Fruit fly (Drosophila melanogaster) whole organism, prepupa: ENCODE data around the gene CG5171.

Source experiments
- Blimp-1 ChIP-seq: fragments of 200-800 bp; sonication (Bioruptor generic); optimal IDR thresholded peaks from 3 replicates; lab custom pipeline; 2017; ENCODE audit warnings: missing biosample characterization, missing genetic modification characterization, mild to moderate bottlenecking, moderate library complexity, missing genetic modification reagents
- CG10669 ChIP-seq: fragments of 200-800 bp; sonication (Bioruptor generic); optimal IDR thresholded peaks from 3 replicates; lab custom pipeline; 2018; ENCODE audit warnings: missing biosample characterization, mild to moderate bottlenecking, missing genetic modification characterization, moderate library complexity
- CG11762 ChIP-seq: fragments of 200-800 bp; sonication (Bioruptor generic); optimal IDR thresholded peaks from 3 replicates; lab custom pipeline; 2016; ENCODE audit warnings: missing biosample characterization, missing genetic modification characterization; ENCODE audit not compliant: insufficient read depth
- CG15336 ChIP-seq: fragments of 200-800 bp; sonication (Bioruptor generic); IDR thresholded peaks from 2 replicates; pipeline ENCODE4 v1.3.6; 2022; ENCODE audit warnings: missing biosample characterization, missing genetic modification characterization
- CG1621 ChIP-seq: fragments of 200-800 bp; sonication (Bioruptor generic); optimal IDR thresholded peaks from 3 replicates; lab custom pipeline; 2018; ENCODE audit warnings: missing biosample characterization, mild to moderate bottlenecking, missing genetic modification characterization
- CG16779 ChIP-seq: fragments of 200-800 bp; sonication (Bioruptor generic); optimal IDR thresholded peaks from 3 replicates; lab custom pipeline; 2017; ENCODE audit warnings: missing biosample characterization, mild to moderate bottlenecking, missing genetic modification characterization
- CG3032 ChIP-seq: fragments of 200-800 bp; optimal IDR thresholded peaks from 2 replicates; lab custom pipeline; 2019; ENCODE audit warnings: missing biosample characterization, mild to moderate bottlenecking, missing genetic modification characterization, moderate library complexity
- CG31627 ChIP-seq: fragments of 200-800 bp; sonication (Bioruptor generic); optimal IDR thresholded peaks from 3 replicates; lab custom pipeline; 2016; ENCODE audit warnings: missing biosample characterization, missing genetic modification characterization
- CG32006 ChIP-seq: fragments of 200-800 bp; sonication (Bioruptor generic); optimal IDR thresholded peaks from 3 replicates; lab custom pipeline; 2017; ENCODE audit warnings: missing biosample characterization, mild to moderate bottlenecking, missing genetic modification characterization
- CG34406 ChIP-seq: fragments of 200-800 bp; sonication (Bioruptor generic); optimal IDR thresholded peaks from 3 replicates; lab custom pipeline; 2016; ENCODE audit warnings: missing biosample characterization, missing genetic modification characterization
- CG3919 ChIP-seq: fragments of 200-800 bp; sonication (Bioruptor generic); optimal IDR thresholded peaks from 3 replicates; lab custom pipeline; 2016; ENCODE audit warnings: missing biosample characterization, missing genetic modification characterization
- CG4318 ChIP-seq: fragments of 200-800 bp; sonication (Bioruptor generic); optimal IDR thresholded peaks from 3 replicates; lab custom pipeline; 2017; ENCODE audit warnings: missing biosample characterization, mild to moderate bottlenecking, missing genetic modification characterization
- CG6163 ChIP-seq: fragments of 200-800 bp; sonication (Bioruptor generic); IDR thresholded peaks from 3 replicates; pipeline ENCODE4 v1.3.6; 2022; ENCODE audit warnings: missing biosample characterization, missing genetic modification characterization
- CG6276 ChIP-seq: fragments of 200-800 bp; sonication (Bioruptor generic); optimal IDR thresholded peaks from 2 replicates; lab custom pipeline; 2017; ENCODE audit warnings: missing biosample characterization, mild to moderate bottlenecking, missing genetic modification characterization
- CG6808 ChIP-seq: fragments of 200-800 bp; sonication (Bioruptor generic); optimal IDR thresholded peaks from 3 replicates; lab custom pipeline; 2017; ENCODE audit warnings: missing biosample characterization, missing genetic modification characterization, mild to moderate bottlenecking, moderate library complexity, missing genetic modification reagents
- CG6854 ChIP-seq: fragments of 200-800 bp; sonication (Bioruptor generic); optimal IDR thresholded peaks from 2 replicates; lab custom pipeline; 2017; ENCODE audit warnings: missing biosample characterization, mild to moderate bottlenecking, missing genetic modification characterization
- CG7368 ChIP-seq: fragments of 200-800 bp; sonication (Bioruptor generic); optimal IDR thresholded peaks from 3 replicates; lab custom pipeline; 2016; ENCODE audit warnings: missing biosample characterization, missing genetic modification characterization
- CG8119 ChIP-seq: fragments of 200-800 bp; sonication (Bioruptor generic); IDR thresholded peaks from 3 replicates; pipeline ENCODE4 v1.3.6; 2022; ENCODE audit warnings: missing biosample characterization, missing genetic modification characterization
- CG8632 ChIP-seq: fragments of 200-800 bp; sonication (Bioruptor generic); optimal IDR thresholded peaks from 3 replicates; lab custom pipeline; 2016; ENCODE audit warnings: missing biosample characterization, missing genetic modification characterization
- CG9139 ChIP-seq: fragments of 200-800 bp; sonication (Bioruptor generic); optimal IDR thresholded peaks from 3 replicates; lab custom pipeline; 2017; ENCODE audit warnings: missing biosample characterization, mild to moderate bottlenecking, missing genetic modification characterization
- Eip75B ChIP-seq: fragments of 200-800 bp; sonication (Bioruptor generic); optimal IDR thresholded peaks from 3 replicates; lab custom pipeline; 2016; ENCODE audit warnings: missing biosample characterization, missing genetic modification characterization
- Eip78C ChIP-seq: fragments of 200-800 bp; sonication (Bioruptor generic); peaks from one replicate; lab custom pipeline; 2016; ENCODE audit warnings: missing biosample characterization, missing genetic modification characterization
- Eip93F ChIP-seq: fragments of 200-800 bp; sonication (Bioruptor generic); optimal IDR thresholded peaks from 2 replicates; lab custom pipeline; 2016; ENCODE audit warnings: missing biosample characterization, mild to moderate bottlenecking, missing genetic modification characterization
- Ets21C ChIP-seq: fragments of 200-800 bp; sonication (Bioruptor generic); optimal IDR thresholded peaks from 3 replicates; lab custom pipeline; 2016; ENCODE audit warnings: missing biosample characterization, missing genetic modification characterization
- Ets96B ChIP-seq: fragments of 200-800 bp; optimal IDR thresholded peaks from 2 replicates; lab custom pipeline; 2019; ENCODE audit warnings: missing biosample characterization, mild to moderate bottlenecking, missing genetic modification characterization, moderate library complexity
- Gug ChIP-seq: fragments of 200-800 bp; sonication (Bioruptor generic); IDR thresholded peaks from 2 replicates; pipeline ENCODE4 v1.3.6; 2022; ENCODE audit warnings: missing biosample characterization, missing genetic modification characterization
- Hr39 ChIP-seq: fragments of 200-800 bp; sonication (Bioruptor generic); optimal IDR thresholded peaks from 2 replicates; lab custom pipeline; 2016; ENCODE audit warnings: missing biosample characterization, missing genetic modification characterization
- Hr4 ChIP-seq: fragments of 200-800 bp; sonication (Bioruptor generic); optimal IDR thresholded peaks from 3 replicates; lab custom pipeline; 2016; ENCODE audit warnings: missing biosample characterization, missing genetic modification characterization
- Lpt ChIP-seq: fragments of 200-800 bp; sonication (Bioruptor generic); optimal IDR thresholded peaks from 3 replicates; lab custom pipeline; 2016; ENCODE audit warnings: missing biosample characterization, missing genetic modification characterization
- Sox102F ChIP-seq: fragments of 200-800 bp; sonication (Bioruptor generic); optimal IDR thresholded peaks from 2 replicates; lab custom pipeline; 2016; ENCODE audit warnings: missing biosample characterization, mild to moderate bottlenecking, missing genetic modification characterization
- Sox14 ChIP-seq: fragments of 200-800 bp; sonication (Bioruptor generic); optimal IDR thresholded peaks from 3 replicates; lab custom pipeline; 2016; ENCODE audit warnings: missing biosample characterization, missing genetic modification characterization
- cyc ChIP-seq: fragments of 200-800 bp; sonication (Bioruptor generic); optimal IDR thresholded peaks from 3 replicates; lab custom pipeline; 2016; ENCODE audit warnings: missing biosample characterization, missing genetic modification characterization
- dac ChIP-seq: fragments of 200-800 bp; sonication (Bioruptor generic); optimal IDR thresholded peaks from 2 replicates; lab custom pipeline; 2017; ENCODE audit warnings: missing biosample characterization, mild to moderate bottlenecking, missing genetic modification characterization
- dsx ChIP-seq: fragments of 200-800 bp; optimal IDR thresholded peaks from 3 replicates; lab custom pipeline; 2019; ENCODE audit warnings: missing biosample characterization, mild to moderate bottlenecking, missing genetic modification characterization, moderate library complexity; ENCODE audit not compliant: poor library complexity, severe bottlenecking
- esn ChIP-seq: fragments of 200-800 bp; sonication (Bioruptor generic); optimal IDR thresholded peaks from 2 replicates; lab custom pipeline; 2016; ENCODE audit warnings: missing biosample characterization, mild to moderate bottlenecking, missing genetic modification characterization, moderate library complexity
- fd59A ChIP-seq: fragments of 200-800 bp; sonication (Bioruptor generic); optimal IDR thresholded peaks from 2 replicates; lab custom pipeline; 2017; ENCODE audit warnings: missing biosample characterization, mild to moderate bottlenecking, missing genetic modification characterization, missing genetic modification reagents
- fd85E ChIP-seq: fragments of 200-800 bp; sonication (Bioruptor generic); optimal IDR thresholded peaks from 3 replicates; lab custom pipeline; 2016; ENCODE audit warnings: missing biosample characterization, missing genetic modification characterization
- fkh ChIP-seq: fragments of 200-800 bp; sonication (Bioruptor generic); optimal IDR thresholded peaks from 3 replicates; lab custom pipeline; 2017; ENCODE audit warnings: missing biosample characterization, mild to moderate bottlenecking, missing genetic modification characterization, moderate library complexity
- pdm3 ChIP-seq: fragments of 200-800 bp; sonication (Bioruptor generic); optimal IDR thresholded peaks from 3 replicates; lab custom pipeline; 2016; ENCODE audit warnings: missing biosample characterization, missing genetic modification characterization
- salr ChIP-seq, 2 experiments: fragments of 200-800 bp; sonication (Bioruptor generic); optimal IDR thresholded peaks; 3 replicates each; lab custom pipeline; 2016 to 2018; ENCODE audit warnings: missing biosample characterization in 2 of 2, missing genetic modification characterization in 2 of 2, mild to moderate bottlenecking in 1 of 2
- ss ChIP-seq, 2 experiments: fragments of 200-800 bp; sonication (Bioruptor generic); optimal IDR thresholded peaks; 2 replicates in 1 of 2; 3 replicates in 1 of 2; lab custom pipeline; 2017 to 2018; ENCODE audit warnings: mild to moderate bottlenecking in 2 of 2, missing biosample characterization in 2 of 2, missing genetic modification characterization in 2 of 2, moderate library complexity in 1 of 2
- svp ChIP-seq: fragments of 200-800 bp; sonication (Bioruptor generic); peaks from one replicate; lab custom pipeline; 2016; ENCODE audit warnings: missing biosample characterization, missing genetic modification characterization
- topi ChIP-seq: fragments of 200-800 bp; sonication (Bioruptor generic); optimal IDR thresholded peaks from 3 replicates; lab custom pipeline; 2016; ENCODE audit warnings: missing biosample characterization, missing genetic modification characterization
- vri ChIP-seq: fragments of 200-800 bp; sonication (Bioruptor generic); optimal IDR thresholded peaks from 3 replicates; lab custom pipeline; 2016; ENCODE audit warnings: missing biosample characterization, mild to moderate bottlenecking, missing genetic modification characterization

The CG5171 gene

dm6 chr2L:7436492-7437324 lies 35.6 kb downstream of the CG5171 start (continued):
- no peak for TF ChIP-seq fd59A (GFP tag; lab: Kevin White, UChicago)
- TF ChIP-seq dac (GFP tag; lab: Kevin White, UChicago), result no peak
- no peak for TF ChIP-seq cyc (GFP tag; lab: Kevin White, UChicago)
- TF ChIP-seq Eip75B (GFP tag; lab: Kevin White, UChicago), result no peak
- TF ChIP-seq topi (GFP tag; lab: Kevin White, UChicago), result no peak
- no peak for TF ChIP-seq pdm3 (GFP tag; lab: Kevin White, UChicago)
- no peak for TF ChIP-seq CG34406
- no peak for TF ChIP-seq CG4318 (GFP tag; lab: Kevin White, UChicago)
- TF ChIP-seq Hr4, result no peak
- TF ChIP-seq CG3032 (tag; lab: Kevin White, UChicago), result no peak
- peak; percentile 98 for TF ChIP-seq fkh (GFP tag; lab: Kevin White, UChicago)
- TF ChIP-seq vri (GFP tag; lab: Kevin White, UChicago), result peak; percentile 86
- TF ChIP-seq Eip78C (GFP tag; lab: Kevin White, UChicago), result peak; percentile 50
- no peak for TF ChIP-seq CG6808 (GFP tag; lab: Kevin White, UChicago)
- TF ChIP-seq CG8632 (GFP tag; lab: Kevin White, UChicago), result peak; percentile 7
- no peak for TF ChIP-seq CG15336 (GFP tag; lab: Robert Waterston, UW)
- TF ChIP-seq fd85E (GFP tag; lab: Kevin White, UChicago), result no peak
- TF ChIP-seq CG32006 (GFP tag; lab: Kevin White, UChicago), result no peak
- peak; percentile 35 for TF ChIP-seq CG10669 (GFP tag; lab: Kevin White, UChicago)
- no peak for TF ChIP-seq CG16779
- no peak for TF ChIP-seq CG9139 (GFP tag; lab: Kevin White, UChicago)
- TF ChIP-seq CG1621 (tag; lab: Kevin White, UChicago), result no peak
- TF ChIP-seq CG6276 (GFP tag; lab: Kevin White, UChicago), result no peak
- no peak for TF ChIP-seq Gug
- TF ChIP-seq Eip93F (GFP tag; lab: Kevin White, UChicago), result no peak
- TF ChIP-seq Lpt (GFP tag; lab: Kevin White, UChicago), result no peak
- peak; percentile 42; the same call in 2 of the 3 replicates for TF ChIP-seq CG6163 (GFP tag; lab: Robert Waterston, UW)
- TF ChIP-seq dsx (GFP tag; lab: Kevin White, UChicago), result no peak
- TF ChIP-seq CG8119, result no peak
- no peak for TF ChIP-seq Sox102F (GFP tag; lab: Kevin White, UChicago)

- TF ChIP-seq CG6854 (GFP tag; lab: Kevin White, UChicago), result peak; percentile 23
- peak; percentile 37; the same call in 1 of the 3 replicates for TF ChIP-seq CG8119
- TF ChIP-seq CG3919 (GFP tag; lab: Kevin White, UChicago), result peak; percentile 15
- peak; percentile 13 for TF ChIP-seq CG16779
- no peak for TF ChIP-seq vri (GFP tag; lab: Kevin White, UChicago)
- TF ChIP-seq Hr39 (GFP tag; lab: Kevin White, UChicago), result no peak
- TF ChIP-seq fd85E (GFP tag; lab: Kevin White, UChicago), result no peak
- TF ChIP-seq dsx (GFP tag; lab: Kevin White, UChicago), result peak; percentile 2
- no peak for TF ChIP-seq CG4318 (GFP tag; lab: Kevin White, UChicago)
- no peak for TF ChIP-seq salr (GFP tag; optimal IDR thresholded peaks at IDR 0.05; lab: Kevin White, UChicago)
- no peak for TF ChIP-seq CG11762 (GFP tag; lab: Kevin White, UChicago)
- TF ChIP-seq CG6163 (GFP tag; lab: Robert Waterston, UW), result 0 out of 3 replicates have a peak, but pooled peaks have one; percentile 33
- no peak for TF ChIP-seq esn (GFP tag; lab: Kevin White, UChicago)
- peak; percentile 1 for TF ChIP-seq Eip75B (GFP tag; lab: Kevin White, UChicago)
- TF ChIP-seq svp, result peak; percentile 17
- TF ChIP-seq CG1621 (tag; lab: Kevin White, UChicago), result peak; percentile 15
- TF ChIP-seq CG7368 (GFP tag; lab: Kevin White, UChicago), result no peak
- no peak for TF ChIP-seq ss (GFP tag; optimal IDR thresholded peaks at IDR 0.05; lab: Kevin White, UChicago)
- no peak for TF ChIP-seq fkh (GFP tag; lab: Kevin White, UChicago)
- TF ChIP-seq Eip78C (GFP tag; lab: Kevin White, UChicago), result peak; percentile 26
- peak; percentile 47 for TF ChIP-seq CG9139 (GFP tag; lab: Kevin White, UChicago)
- no peak for TF ChIP-seq CG6808 (GFP tag; lab: Kevin White, UChicago)
- TF ChIP-seq CG10669 (GFP tag; lab: Kevin White, UChicago), result no peak
- peak; percentile 43 for TF ChIP-seq CG32006 (GFP tag; lab: Kevin White, UChicago)
- no peak for TF ChIP-seq Sox14 (GFP tag; lab: Kevin White, UChicago)
- peak; percentile 18 for TF ChIP-seq CG6276 (GFP tag; lab: Kevin White, UChicago)
- TF ChIP-seq CG31627, result no peak
- TF ChIP-seq Blimp-1, result no peak
- no peak for TF ChIP-seq Ets96B (tag; lab: Kevin White, UChicago)
- TF ChIP-seq dac (GFP tag; lab: Kevin White, UChicago), result no peak
- TF ChIP-seq Hr4, result no peak
- no peak for TF ChIP-seq Ets21C (GFP tag; lab: Kevin White, UChicago)
- TF ChIP-seq Lpt (GFP tag; lab: Kevin White, UChicago), result no peak
Observed at dm6 chr2L:7437325-7437707, 36.2 kb downstream of the CG5171 start, which contains the start of gene CG5973. TSS of gene CG5973 (plus strand) at chr2L:7437492.
